Fruit fly (Drosophila melanogaster): Measurements from ENCODE around the gene HtrA2.

- TF ChIP-seq Myc (optimal IDR thresholded peaks at IDR 0.05) (no peak), psq (optimal IDR thresholded peaks at IDR 0.05) (no peak)
Observed at dm6 chr3R:14526657-14527056, 15.1 kb upstream of the HtrA2 start.
